Worm (Caenorhabditis elegans) whole organism, early embryonic: ENCODE data around the gene srg-50.

Source experiments
- ama-1 ChIP-seq: fragments of 150-350 bp; optimal IDR thresholded peaks from 2 replicates; lab custom pipeline; 2014
- hnd-1 ChIP-seq: sonication (generic microtip); optimal IDR thresholded peaks from 2 replicates; lab custom pipeline; 2016; ENCODE audit warnings: missing genetic modification characterization, missing compliant biosample characterization

- TF ChIP-seq hnd-1 (tag; lab: Kevin White, UChicago): no peak
- TF ChIP-seq ama-1 (lab: Kevin White, UChicago): no peak
These were observed 28.3 kb upstream of the srg-50 start, which contains the start of the genes rde-8 and ZC477.3 for ce11 chrIV:7103211-7103679.
